Worm (Caenorhabditis elegans) whole organism, L4 larva: ENCODE data around the gene C28G1.2.
A peak's percentile ranks its signal among the peaks of the same experiment; 100 is the strongest.

Experiments used
- D1046.2 ChIP-seq: fragments of 200-800 bp; sonication (Bioruptor generic); IDR thresholded peaks from 2 replicates; pipeline ENCODE4 v1.3.6; 2022; ENCODE audit warnings: missing genetic modification characterization, missing compliant biosample characterization
- F37D6.2 ChIP-seq: sonication (generic microtip); optimal IDR thresholded peaks from 2 replicates; lab custom pipeline; 2016; ENCODE audit warnings: mild to moderate bottlenecking, missing genetic modification characterization, missing compliant biosample characterization
- F49E8.2 ChIP-seq: sonication (generic microtip); optimal IDR thresholded peaks from 2 replicates; lab custom pipeline; 2016; ENCODE audit warnings: missing compliant biosample characterization, mild to moderate bottlenecking, missing genetic modification characterization, borderline replicate concordance
- T20F7.1 ChIP-seq: fragments of 200-800 bp; sonication (Bioruptor generic); optimal IDR thresholded peaks from 2 replicates; lab custom pipeline; 2018; ENCODE audit warnings: mild to moderate bottlenecking, missing genetic modification characterization, missing compliant biosample characterization
- Y48G9A.11 ChIP-seq: fragments of 200-800 bp; sonication (Bioruptor generic); IDR thresholded peaks from 2 replicates; pipeline ENCODE4 v1.3.6; 2022; ENCODE audit warnings: missing genetic modification reagents, missing genetic modification characterization, missing compliant biosample characterization
- Y5F2A.4 ChIP-seq: fragments of 200-800 bp; sonication (Bioruptor generic); optimal IDR thresholded peaks from 2 replicates; lab custom pipeline; 2018; ENCODE audit warnings: mild to moderate bottlenecking, missing genetic modification characterization, missing compliant biosample characterization
- Y75B8A.6 ChIP-seq: fragments of 200-800 bp; sonication (Bioruptor generic); IDR thresholded peaks from 2 replicates; pipeline ENCODE4 v1.3.6; 2022; ENCODE audit warnings: missing genetic modification reagents, missing genetic modification characterization, missing compliant biosample characterization
- ZK337.2 ChIP-seq: fragments of 200-800 bp; sonication (Bioruptor generic); IDR thresholded peaks from 2 replicates; pipeline ENCODE4 v1.3.6; 2022; ENCODE audit warnings: missing genetic modification reagents, missing genetic modification characterization, missing compliant biosample characterization
- aha-1 ChIP-seq: fragments of 150-350 bp; peaks from one replicate; lab custom pipeline; 2014; ENCODE audit warnings: missing biosample characterization, missing genetic modification characterization
- aly-2 ChIP-seq: sonication (generic microtip); optimal IDR thresholded peaks from 2 replicates; lab custom pipeline; 2018; ENCODE audit warnings: missing biosample characterization, missing genetic modification characterization
- ama-1 ChIP-seq: fragments of 150-350 bp; optimal IDR thresholded peaks from 2 replicates; lab custom pipeline; 2014; ENCODE audit warnings: inconsistent platforms, mixed read lengths
- ceh-32 ChIP-seq: sonication (generic microtip); optimal IDR thresholded peaks from 2 replicates; lab custom pipeline; 2016; ENCODE audit warnings: mild to moderate bottlenecking, missing genetic modification characterization, missing compliant biosample characterization; ENCODE audit not compliant: poor library complexity
- ceh-62 ChIP-seq: sonication (generic microtip); optimal IDR thresholded peaks from 2 replicates; lab custom pipeline; 2017; ENCODE audit warnings: missing biosample characterization, missing genetic modification characterization
- ceh-82 ChIP-seq: sonication (generic microtip); optimal IDR thresholded peaks from 2 replicates; lab custom pipeline; 2017; ENCODE audit warnings: missing biosample characterization, missing genetic modification characterization
- ctbp-1 ChIP-seq: fragments of 200-800 bp; sonication (Bioruptor generic); IDR thresholded peaks from 2 replicates; pipeline ENCODE4 v1.3.6; 2022; ENCODE audit warnings: missing genetic modification reagents, missing genetic modification characterization, missing compliant biosample characterization
- daf-16 ChIP-seq, 3 experiments: sonication (generic microtip); optimal IDR thresholded peaks; 2 replicates each; lab custom pipeline; 2016 to 2017; ENCODE audit warnings: missing genetic modification characterization in 3 of 3, missing genetic modification reagents in 3 of 3, mild to moderate bottlenecking in 2 of 3, missing compliant biosample characterization in 2 of 3, missing biosample characterization in 1 of 3, moderate library complexity in 1 of 3
- daf-19 ChIP-seq: fragments of 200-800 bp; sonication (Bioruptor generic); conservative IDR thresholded peaks from 2 replicates; pipeline ENCODE4 v1.3.6; 2022; ENCODE audit warnings: missing genetic modification characterization, missing compliant biosample characterization
- dmd-6 ChIP-seq: fragments of 200-800 bp; sonication (Bioruptor generic); IDR thresholded peaks from 2 replicates; pipeline ENCODE4 v1.3.6; 2022; ENCODE audit warnings: missing genetic modification reagents, missing genetic modification characterization, missing compliant biosample characterization
- dmd-8 ChIP-seq: fragments of 200-800 bp; sonication (Bioruptor generic); IDR thresholded peaks from 2 replicates; pipeline ENCODE4 v1.3.6; 2022; ENCODE audit warnings: missing genetic modification characterization, missing compliant biosample characterization
- dpl-1 ChIP-seq: fragments of 150-350 bp; optimal IDR thresholded peaks from 2 replicates; lab custom pipeline; 2014; ENCODE audit warnings: missing biosample characterization, missing genetic modification reagents, missing genetic modification characterization
- egl-43 ChIP-seq: fragments of 200-800 bp; sonication (Bioruptor generic); IDR thresholded peaks from 2 replicates; pipeline ENCODE4 v1.3.6; 2022; ENCODE audit warnings: missing genetic modification reagents, missing genetic modification characterization, missing compliant biosample characterization
- fkh-10 ChIP-seq: fragments of 150-350 bp; optimal IDR thresholded peaks from 2 replicates; lab custom pipeline; 2014; ENCODE audit warnings: missing biosample characterization, missing genetic modification reagents, missing genetic modification characterization
- gei-8 ChIP-seq: fragments of 200-800 bp; sonication (Bioruptor generic); optimal IDR thresholded peaks from 2 replicates; lab custom pipeline; 2018; ENCODE audit warnings: mild to moderate bottlenecking, missing genetic modification characterization, missing compliant biosample characterization
- hlh-11 ChIP-seq: fragments of 200-800 bp; sonication (Bioruptor generic); optimal IDR thresholded peaks from 2 replicates; lab custom pipeline; 2018; ENCODE audit warnings: mild to moderate bottlenecking, missing genetic modification characterization, missing compliant biosample characterization
- jun-1 ChIP-seq: fragments of 150-350 bp; optimal IDR thresholded peaks from 2 replicates; lab custom pipeline; 2014; ENCODE audit warnings: missing biosample characterization, missing genetic modification reagents, missing genetic modification characterization
- lin-1 ChIP-seq: fragments of 200-800 bp; sonication (Bioruptor generic); IDR thresholded peaks from 2 replicates; pipeline ENCODE4 v1.3.6; 2022; ENCODE audit warnings: missing genetic modification reagents, missing genetic modification characterization, missing compliant biosample characterization
- lsy-2 ChIP-seq, 2 experiments: fragments of 150-350 bp in 1 of 2; sonication (generic microtip) in 1 of 2; optimal IDR thresholded peaks; 2 replicates each; lab custom pipeline; 2014 to 2017; ENCODE audit warnings: missing biosample characterization in 2 of 2, missing genetic modification characterization in 2 of 2
- madf-5 ChIP-seq, 2 experiments: fragments of 200-800 bp; sonication (Bioruptor generic); IDR thresholded peaks; 2 replicates each; pipeline ENCODE4 v1.3.6; 2022; ENCODE audit warnings: missing compliant biosample characterization in 2 of 2, missing genetic modification characterization in 2 of 2
- madf-9 ChIP-seq: fragments of 200-800 bp; sonication (Bioruptor generic); conservative IDR thresholded peaks from 2 replicates; pipeline ENCODE4 v1.3.6; 2022; ENCODE audit warnings: missing genetic modification reagents, missing genetic modification characterization, missing compliant biosample characterization
- mdl-1 ChIP-seq, 2 experiments: fragments of 150-350 bp in 1 of 2; sonication (generic microtip) in 1 of 2; optimal IDR thresholded peaks; 2 replicates each; lab custom pipeline; 2014 to 2017; ENCODE audit warnings: missing biosample characterization in 2 of 2, missing genetic modification characterization in 2 of 2
- mes-2 ChIP-seq: sonication (generic microtip); optimal IDR thresholded peaks from 2 replicates; lab custom pipeline; 2016; ENCODE audit warnings: missing genotype, mild to moderate bottlenecking, missing genetic modification characterization, missing compliant biosample characterization; ENCODE audit not compliant: poor library complexity, severe bottlenecking
- nhr-11 ChIP-seq: fragments of 150-350 bp; optimal IDR thresholded peaks from 2 replicates; lab custom pipeline; 2014; ENCODE audit warnings: missing biosample characterization, missing genetic modification characterization
- nhr-111 ChIP-seq: fragments of 200-800 bp; sonication (Bioruptor generic); optimal IDR thresholded peaks from 2 replicates; lab custom pipeline; 2018; ENCODE audit warnings: mild to moderate bottlenecking, missing genetic modification characterization, missing compliant biosample characterization
- nhr-25 ChIP-seq: sonication (generic microtip); optimal IDR thresholded peaks from 2 replicates; lab custom pipeline; 2017; ENCODE audit warnings: missing genetic modification characterization, mild to moderate bottlenecking, missing compliant biosample characterization, antibody characterized with exemption, moderate library complexity, borderline replicate concordance; ENCODE audit not compliant: insufficient read depth
- nhr-28 ChIP-seq: fragments of 150-350 bp; optimal IDR thresholded peaks from 2 replicates; lab custom pipeline; 2014; ENCODE audit warnings: missing biosample characterization, missing genetic modification characterization
- nhr-41 ChIP-seq: fragments of 200-800 bp; sonication (Bioruptor generic); IDR thresholded peaks from 2 replicates; pipeline ENCODE4 v1.3.6; 2022; ENCODE audit warnings: missing genetic modification reagents, missing genetic modification characterization, missing compliant biosample characterization
- nhr-42 ChIP-seq: fragments of 200-800 bp; sonication (Bioruptor generic); IDR thresholded peaks from 2 replicates; pipeline ENCODE4 v1.3.6; 2022; ENCODE audit warnings: missing genetic modification characterization, missing compliant biosample characterization
- nhr-48 ChIP-seq: sonication (generic microtip); optimal IDR thresholded peaks from 2 replicates; lab custom pipeline; 2016; ENCODE audit warnings: mild to moderate bottlenecking, missing genetic modification characterization, missing compliant biosample characterization
- nhr-76 ChIP-seq: fragments of 150-350 bp; optimal IDR thresholded peaks from 2 replicates; lab custom pipeline; 2014; ENCODE audit warnings: missing biosample characterization, missing genetic modification characterization
- nhr-77 ChIP-seq: fragments of 150-350 bp; optimal IDR thresholded peaks from 2 replicates; lab custom pipeline; 2014; ENCODE audit warnings: missing biosample characterization, missing genetic modification characterization
- pha-4 ChIP-seq, 2 experiments: fragments of 150-350 bp in 1 of 2; fragments of 200-800 bp in 1 of 2; sonication (Bioruptor generic) in 1 of 2; IDR thresholded peaks in 1 of 2; optimal IDR thresholded peaks in 1 of 2; 2 replicates each; pipeline versions ENCODE4 v1.3.6 to Lab custom; 2014 to 2022; ENCODE audit warnings: missing genetic modification characterization in 2 of 2, missing genetic modification reagents in 2 of 2, missing biosample characterization in 1 of 2, missing compliant biosample characterization in 1 of 2
- php-3 ChIP-seq: fragments of 200-800 bp; sonication (Bioruptor generic); IDR thresholded peaks from 2 replicates; pipeline ENCODE4 v1.3.6; 2022; ENCODE audit warnings: missing genetic modification reagents, missing genetic modification characterization, missing compliant biosample characterization
- rbr-2 ChIP-seq: sonication (generic microtip); optimal IDR thresholded peaks from 2 replicates; lab custom pipeline; 2016; ENCODE audit warnings: missing genotype, missing genetic modification characterization, missing compliant biosample characterization
- sdz-12 ChIP-seq: fragments of 200-800 bp; sonication (Bioruptor generic); optimal IDR thresholded peaks from 2 replicates; lab custom pipeline; 2018; ENCODE audit warnings: mild to moderate bottlenecking, missing genetic modification characterization, missing compliant biosample characterization
- unc-130 ChIP-seq: sonication (generic microtip); optimal IDR thresholded peaks from 2 replicates; lab custom pipeline; 2016; ENCODE audit warnings: missing genetic modification reagents, missing genetic modification characterization, missing compliant biosample characterization
- unc-62 ChIP-seq, 3 experiments: fragments of 150-350 bp in 1 of 3; sonication (generic microtip); optimal IDR thresholded peaks in 2 of 3; peaks in 1 of 3; 1 replicate in 1 of 3; 2 replicates in 2 of 3; lab custom pipeline; 2014 to 2017; ENCODE audit warnings: missing biosample characterization in 3 of 3, missing genetic modification characterization in 3 of 3, missing genetic modification reagents in 3 of 3, missing genotype in 1 of 3
- zfp-3 ChIP-seq: fragments of 200-800 bp; sonication (Bioruptor generic); conservative IDR thresholded peaks from 2 replicates; pipeline ENCODE4 v1.3.6; 2022; ENCODE audit warnings: missing genetic modification reagents, missing genetic modification characterization, missing compliant biosample characterization
- zip-2 ChIP-seq: fragments of 150-350 bp; optimal IDR thresholded peaks from 2 replicates; lab custom pipeline; 2014; ENCODE audit warnings: missing biosample characterization, missing genetic modification characterization
- ztf-11 ChIP-seq: fragments of 150-350 bp; optimal IDR thresholded peaks from 2 replicates; lab custom pipeline; 2014; ENCODE audit warnings: missing biosample characterization, missing genetic modification characterization
- ztf-7 ChIP-seq: fragments of 150-350 bp; optimal IDR thresholded peaks from 2 replicates; lab custom pipeline; 2014; ENCODE audit warnings: missing biosample characterization, missing genetic modification characterization

The C28G1.2 gene

DNA sequence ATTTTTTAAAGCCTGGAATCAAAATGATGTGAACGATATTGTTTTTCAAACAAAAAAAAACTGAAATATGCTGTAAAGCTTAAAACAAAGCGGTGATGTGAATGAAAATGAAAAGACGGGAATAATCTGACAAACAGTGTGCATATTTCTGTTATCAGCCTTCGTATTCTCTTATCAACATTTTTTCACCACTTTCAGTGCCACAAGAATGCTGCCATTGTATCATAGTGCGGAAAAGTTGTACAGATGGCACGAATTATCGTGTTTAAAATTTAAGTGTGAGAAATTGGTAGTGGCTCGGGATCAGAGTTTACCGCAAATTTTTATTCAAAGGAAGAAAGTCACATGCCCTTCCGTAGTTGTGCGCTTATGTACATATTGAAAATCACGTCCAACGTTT, 11.4 kb upstream of the C28G1.2 start, which contains the start of gene ifd-1 (continued):
- TF ChIP-seq dmd-8 (GFP tag; lab: Robert Waterston, UW) (no peak), lsy-2 (tag; optimal IDR thresholded peaks at IDR 0.05; lab: Kevin White, UChicago) (peak in 1 of 2 experiments; percentile 11), nhr-25 (tag; lab: Kevin White, UChicago) (no peak), fkh-10 (GFP tag; lab: Kevin White, UChicago) (no peak), daf-16 (GFP tag; optimal IDR thresholded peaks at IDR 0.05; lab: Kevin White, UChicago) (no peak), daf-16 (tag; optimal IDR thresholded peaks at IDR 0.05; lab: Kevin White, UChicago) (peak; percentile 78), egl-43 (GFP tag; lab: Robert Waterston, UW) (no peak), ztf-7 (tag; lab: Kevin White, UChicago) (no peak), ceh-32 (no peak), unc-62 (GFP tag; optimal IDR thresholded peaks at IDR 0.05 in 1 of 2; lab: Kevin White, UChicago) (no peak), unc-62 (tag; optimal IDR thresholded peaks at IDR 0.05; lab: Kevin White, UChicago) (no peak), gei-8 (GFP tag; lab: Kevin White, UChicago) (no peak), dmd-6 (GFP tag; lab: Robert Waterston, UW) (peak; percentile 51; the same call in 1 of the 2 replicates), aly-2 (no peak), ZK337.2 (no peak), F37D6.2 (tag; lab: Kevin White, UChicago) (no peak), sdz-12 (no peak), T20F7.1 (GFP tag; lab: Kevin White, UChicago) (no peak), F49E8.2 (tag; lab: Kevin White, UChicago) (no peak), zip-2 (tag; lab: Kevin White, UChicago) (no peak), php-3 (GFP tag; lab: Robert Waterston, UW) (peak; percentile 66; the same call in 1 of the 2 replicates), lin-1 (GFP tag; lab: Robert Waterston, UW) (no peak), madf-5 (GFP tag; IDR thresholded peaks at IDR 0.05; lab: Robert Waterston, UW) (no peak), dpl-1 (no peak), nhr-77 (tag; lab: Kevin White, UChicago) (peak; percentile 40), rbr-2 (tag; lab: Kevin White, UChicago) (no peak), daf-19 (GFP tag; lab: Robert Waterston, UW) (no peak), unc-130 (GFP tag; lab: Kevin White, UChicago) (no peak), nhr-42 (no peak), D1046.2 (GFP tag; lab: Robert Waterston, UW) (no peak), ztf-11 (no peak), nhr-41 (GFP tag; lab: Robert Waterston, UW) (no peak), ctbp-1 (GFP tag; lab: Robert Waterston, UW) (no peak), Y75B8A.6 (no peak), zfp-3 (GFP tag; lab: Robert Waterston, UW) (no peak), nhr-76 (tag; lab: Kevin White, UChicago) (no peak), mdl-1 (tag; optimal IDR thresholded peaks at IDR 0.05; lab: Kevin White, UChicago) (no peak), jun-1 (tag; lab: Kevin White, UChicago) (no peak), Y48G9A.11 (no peak), aha-1 (tag; lab: Kevin White, UChicago) (peak; percentile 43), ceh-62 (tag; lab: Kevin White, UChicago) (no peak), mes-2 (tag; lab: Kevin White, UChicago) (no peak), madf-9 (GFP tag; lab: Robert Waterston, UW) (no peak), nhr-111 (GFP tag; lab: Kevin White, UChicago) (no peak), pha-4 (GFP tag; IDR thresholded peaks at IDR 0.05; lab: Robert Waterston, UW) (no peak), pha-4 (tag; optimal IDR thresholded peaks at IDR 0.05; lab: Kevin White, UChicago) (no peak), ama-1 (lab: Kevin White, UChicago) (no peak), nhr-11 (tag; lab: Kevin White, UChicago) (no peak), ceh-82 (tag; lab: Kevin White, UChicago) (no peak), nhr-28 (tag; lab: Kevin White, UChicago) (peak; percentile 81), Y5F2A.4 (no peak), nhr-48 (tag; lab: Kevin White, UChicago) (peak; percentile 10), hlh-11 (tag; lab: Kevin White, UChicago) (peak; percentile 73)
